Fruit fly (Drosophila melanogaster) whole organism, pupa: ENCODE measurements around the gene CG16959.
A peak's percentile ranks its signal among the peaks of the same experiment; 100 is the strongest.

Source experiments
- CG10348 ChIP-seq: fragments of 200-800 bp; sonication (Bioruptor generic); IDR thresholded peaks from 2 replicates; pipeline ENCODE4 v1.3.6; 2022; ENCODE audit warnings: missing biosample characterization, missing genetic modification characterization
- CG12605 ChIP-seq: fragments of 200-800 bp; sonication (Bioruptor generic); IDR thresholded peaks from 2 replicates; pipeline ENCODE4 v1.3.6; 2022; ENCODE audit warnings: missing biosample characterization, missing genetic modification characterization
- CG13204 ChIP-seq: fragments of 200-800 bp; sonication (Bioruptor generic); optimal IDR thresholded peaks from 2 replicates; lab custom pipeline; 2018; ENCODE audit warnings: missing biosample characterization, mild to moderate bottlenecking, missing genetic modification characterization, moderate library complexity
- CG14655 ChIP-seq: fragments of 200-800 bp; sonication (Bioruptor generic); optimal IDR thresholded peaks from 3 replicates; lab custom pipeline; 2017; ENCODE audit warnings: mild to moderate bottlenecking, missing biosample characterization, missing genetic modification reagents, missing genetic modification characterization
- CG15710 ChIP-seq: fragments of 200-800 bp; sonication (Bioruptor generic); optimal IDR thresholded peaks from 2 replicates; lab custom pipeline; 2018; ENCODE audit warnings: missing biosample characterization, mild to moderate bottlenecking, missing genetic modification characterization, moderate library complexity
- CG17806 ChIP-seq: fragments of 200-800 bp; sonication (Bioruptor generic); optimal IDR thresholded peaks from 2 replicates; lab custom pipeline; 2018; ENCODE audit warnings: missing biosample characterization, mild to moderate bottlenecking, missing genetic modification characterization, moderate library complexity
- CG32121 ChIP-seq: fragments of 200-800 bp; sonication (Bioruptor generic); IDR thresholded peaks from 2 replicates; pipeline ENCODE4 v1.3.6; 2022; ENCODE audit warnings: missing biosample characterization, missing genetic modification characterization
- CG34367 ChIP-seq: fragments of 200-800 bp; sonication (Bioruptor generic); optimal IDR thresholded peaks from 2 replicates; lab custom pipeline; 2018; ENCODE audit warnings: missing biosample characterization, mild to moderate bottlenecking, missing genetic modification characterization
- CG4496 ChIP-seq: fragments of 200-800 bp; sonication (Bioruptor generic); IDR thresholded peaks from 3 replicates; pipeline ENCODE4 v1.3.6; 2022; ENCODE audit warnings: missing biosample characterization, missing genetic modification characterization
- CG8159 ChIP-seq: fragments of 200-800 bp; sonication (Bioruptor generic); optimal IDR thresholded peaks from 3 replicates; lab custom pipeline; 2018; ENCODE audit warnings: missing biosample characterization, mild to moderate bottlenecking, missing genetic modification characterization, moderate library complexity
- CG8301 ChIP-seq: fragments of 200-800 bp; sonication (Bioruptor generic); optimal IDR thresholded peaks from 2 replicates; lab custom pipeline; 2018; ENCODE audit warnings: missing biosample characterization, mild to moderate bottlenecking, missing genetic modification characterization
- CG9948 ChIP-seq: fragments of 200-800 bp; sonication (Bioruptor generic); optimal IDR thresholded peaks from 2 replicates; lab custom pipeline; 2018; ENCODE audit warnings: missing biosample characterization, mild to moderate bottlenecking, missing genetic modification characterization, moderate library complexity
- D1 ChIP-seq: fragments of 200-800 bp; sonication (Bioruptor generic); optimal IDR thresholded peaks from 2 replicates; lab custom pipeline; 2018; ENCODE audit warnings: missing biosample characterization, mild to moderate bottlenecking, missing genetic modification characterization, moderate library complexity
- EcR ChIP-seq: fragments of 200-800 bp; sonication (Bioruptor generic); optimal IDR thresholded peaks from 3 replicates; lab custom pipeline; 2019; ENCODE audit warnings: missing biosample characterization, missing genetic modification characterization, mild to moderate bottlenecking, moderate library complexity, missing genetic modification reagents
- Ets98B ChIP-seq: fragments of 200-800 bp; sonication (Bioruptor generic); IDR thresholded peaks from 2 replicates; pipeline ENCODE4 v1.3.6; 2022; ENCODE audit warnings: missing biosample characterization, missing genetic modification characterization
- Pif1A ChIP-seq: fragments of 200-800 bp; sonication (Bioruptor generic); optimal IDR thresholded peaks from 3 replicates; lab custom pipeline; 2016; ENCODE audit warnings: missing biosample characterization, missing genetic modification characterization
- Pif1B ChIP-seq: fragments of 200-800 bp; sonication (Bioruptor generic); optimal IDR thresholded peaks from 3 replicates; lab custom pipeline; 2016; ENCODE audit warnings: missing biosample characterization, missing genetic modification characterization
- Snoo ChIP-seq: fragments of 200-800 bp; sonication (Bioruptor generic); optimal IDR thresholded peaks from 3 replicates; lab custom pipeline; 2017; ENCODE audit warnings: missing biosample characterization, mild to moderate bottlenecking, missing genetic modification characterization, inconsistent platforms
- fd96Ca ChIP-seq: fragments of 200-800 bp; sonication (Bioruptor generic); IDR thresholded peaks from 3 replicates; pipeline ENCODE4 v1.3.6; 2022; ENCODE audit warnings: missing biosample characterization, missing genetic modification characterization
- gl ChIP-seq: fragments of 200-800 bp; sonication (Bioruptor generic); optimal IDR thresholded peaks from 2 replicates; lab custom pipeline; 2018; ENCODE audit warnings: missing biosample characterization, mild to moderate bottlenecking, missing genetic modification characterization
- rn ChIP-seq: fragments of 200-800 bp; sonication (Bioruptor generic); IDR thresholded peaks from 2 replicates; pipeline ENCODE4 v1.3.6; 2022; ENCODE audit warnings: missing biosample characterization, missing genetic modification characterization

Gene CG16959

dm6 chr3L:15158330-15159114 lies 33.4 kb upstream of the CG16959 start, which contains the start of the genes Msh6 and Prp31:
TSS of gene Msh6 (minus strand) at chr3L:15158562.
TSS of gene Prp31 (plus strand) at chr3L:15159100.
- TF ChIP-seq CG8301, result peak; percentile 62
- no peak for TF ChIP-seq fd96Ca
- TF ChIP-seq CG32121 (GFP tag; lab: Robert Waterston, UW), result no peak
- no peak for TF ChIP-seq CG13204 (GFP tag; lab: Kevin White, UChicago)
- TF ChIP-seq D1 (tag; lab: Kevin White, UChicago), result no peak
- no peak for TF ChIP-seq Pif1B (GFP tag; lab: Kevin White, UChicago)
- TF ChIP-seq CG8159, result peak; percentile 76
- TF ChIP-seq CG34367 (tag; lab: Kevin White, UChicago), result peak; percentile 66
- peak; percentile 75 for TF ChIP-seq CG9948 (tag; lab: Kevin White, UChicago)
- TF ChIP-seq Snoo (tag; lab: Kevin White, UChicago), result peak; percentile 44
- TF ChIP-seq CG4496 (GFP tag; lab: Robert Waterston, UW), result peak; percentile 53; the same call in 2 of the 3 replicates
- TF ChIP-seq CG14655, result no peak
- TF ChIP-seq CG17806 (tag; lab: Kevin White, UChicago), result peak; percentile 65
- 0 out of 2 replicates have a peak, but pooled peaks have one; percentile 23 for TF ChIP-seq CG10348 (GFP tag; lab: Robert Waterston, UW)
- peak; percentile 75 for TF ChIP-seq CG15710 (tag; lab: Kevin White, UChicago)
- TF ChIP-seq Ets98B (GFP tag; lab: Robert Waterston, UW), result no peak; the same call in 1 of the 2 replicates
- TF ChIP-seq rn, result no peak
- TF ChIP-seq EcR (GFP tag; lab: Kevin White, UChicago), result no peak
- no peak for TF ChIP-seq Pif1A
- no peak for TF ChIP-seq gl (tag; lab: Kevin White, UChicago)
- no peak for TF ChIP-seq CG12605 (GFP tag; lab: Robert Waterston, UW)

- TF ChIP-seq EcR (GFP tag; lab: Kevin White, UChicago) (no peak), CG32121 (GFP tag; lab: Robert Waterston, UW) (no peak), rn (no peak), CG12605 (GFP tag; lab: Robert Waterston, UW) (no peak), CG15710 (tag; lab: Kevin White, UChicago) (no peak), CG8159 (no peak), CG4496 (GFP tag; lab: Robert Waterston, UW) (no peak), CG13204 (GFP tag; lab: Kevin White, UChicago) (no peak), gl (tag; lab: Kevin White, UChicago) (no peak), fd96Ca (no peak), CG9948 (tag; lab: Kevin White, UChicago) (no peak)
Measured at dm6 chr3L:15150028-15150427, 24.9 kb upstream of the CG16959 start.

dm6 chr3L:15146643-15147187 lies 21.6 kb upstream of the CG16959 start, which contains the start of gene FucTA:
TSS of gene FucTA (plus strand) at chr3L:15147137.
- TF ChIP-seq CG8159, result no peak
- TF ChIP-seq CG14655, result no peak
- TF ChIP-seq gl (tag; lab: Kevin White, UChicago), result no peak
- no peak for TF ChIP-seq rn
- no peak for TF ChIP-seq CG13204 (GFP tag; lab: Kevin White, UChicago)
- TF ChIP-seq CG12605 (GFP tag; lab: Robert Waterston, UW), result no peak
- no peak for TF ChIP-seq CG34367 (tag; lab: Kevin White, UChicago)
- TF ChIP-seq EcR (GFP tag; lab: Kevin White, UChicago), result no peak
- TF ChIP-seq Ets98B (GFP tag; lab: Robert Waterston, UW), result no peak
- TF ChIP-seq Pif1B (GFP tag; lab: Kevin White, UChicago), result no peak
- TF ChIP-seq CG10348 (GFP tag; lab: Robert Waterston, UW), result no peak
- no peak for TF ChIP-seq CG4496 (GFP tag; lab: Robert Waterston, UW)
- TF ChIP-seq D1 (tag; lab: Kevin White, UChicago), result no peak
- TF ChIP-seq CG32121 (GFP tag; lab: Robert Waterston, UW), result no peak
- no peak for TF ChIP-seq CG9948 (tag; lab: Kevin White, UChicago)

dm6 chr3L:15143638-15144600 lies 18.8 kb upstream of the CG16959 start, which contains the start of the genes CG32147 and Pex3:
TSS of gene CG32147 (minus strand) at chr3L:15144059.
TSS of gene Pex3 (plus strand) at chr3L:15144355.
- TF ChIP-seq Snoo (tag; lab: Kevin White, UChicago), result no peak
- TF ChIP-seq EcR (GFP tag; lab: Kevin White, UChicago), result no peak
- TF ChIP-seq fd96Ca, result no peak
- TF ChIP-seq CG34367 (tag; lab: Kevin White, UChicago), result no peak
- no peak for TF ChIP-seq CG4496 (GFP tag; lab: Robert Waterston, UW)
- TF ChIP-seq, all 21 proteins: peak for 0

- TF ChIP-seq fd96Ca, result no peak
- no peak for TF ChIP-seq CG8159
- no peak for TF ChIP-seq Pif1B (GFP tag; lab: Kevin White, UChicago)
- TF ChIP-seq rn, result no peak
- no peak for TF ChIP-seq CG34367 (tag; lab: Kevin White, UChicago)
- no peak for TF ChIP-seq Snoo (tag; lab: Kevin White, UChicago)
- TF ChIP-seq, all 21 proteins: peak for 0
Measured at dm6 chr3L:15143108-15143507, 18.0 kb upstream of the CG16959 start.
